Fruit fly (Drosophila melanogaster): ENCODE measurements around the gene lectin-37Da.

DNA sequence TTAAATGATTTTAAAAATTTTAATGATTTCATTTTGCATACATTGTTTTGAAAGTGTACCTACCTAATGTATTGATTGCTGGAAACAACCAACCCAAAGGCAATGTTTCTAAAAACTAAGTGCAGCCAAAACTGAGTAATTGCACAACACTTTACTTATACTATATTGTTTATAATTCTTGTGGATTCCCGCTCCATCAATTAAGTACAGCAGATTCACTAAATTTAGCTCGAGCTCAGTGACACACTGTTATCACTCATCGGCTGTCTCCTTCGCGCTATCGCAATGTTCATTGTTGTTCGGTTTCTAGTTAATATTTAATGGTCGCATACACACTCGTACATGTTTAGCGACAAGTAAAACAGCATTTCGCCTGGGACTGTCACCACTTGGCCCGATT, 37.6 kb downstream of the lectin-37Da start:
- TF ChIP-seq CG7101 (tag; optimal IDR thresholded peaks at IDR 0.05) (no peak), CG5204 (GFP tag; optimal IDR thresholded peaks at IDR 0.05) (no peak), kay (GFP tag; ENCODE audit: borderline replicate concordance) (no peak), toe (GFP tag; optimal IDR thresholded peaks at IDR 0.05) (no peak), bab1 (GFP tag; optimal IDR thresholded peaks at IDR 0.05) (no peak), pad (GFP tag; optimal IDR thresholded peaks at IDR 0.05) (no peak), cnc (optimal IDR thresholded peaks at IDR 0.05) (no peak), ovo (GFP tag; optimal IDR thresholded peaks at IDR 0.05) (no peak), tj (GFP tag; optimal IDR thresholded peaks at IDR 0.05) (no peak)

All from whole organism, adult.